Worm (Caenorhabditis elegans) whole organism, L3 larva: ENCODE results near the gene T06D4.6.

ENCODE experiments used
- R02D3.7 ChIP-seq: fragments of 150-350 bp; optimal IDR thresholded peaks from 2 replicates; lab custom pipeline; 2014; ENCODE audit warnings: missing biosample characterization, missing genetic modification characterization
- egl-27 ChIP-seq: sonication (generic microtip); optimal IDR thresholded peaks from 4 replicates; lab custom pipeline; 2017; ENCODE audit warnings: missing biosample characterization, missing genetic modification reagents, missing genetic modification characterization
- egl-5 ChIP-seq: fragments of 150-350 bp; optimal IDR thresholded peaks from 2 replicates; lab custom pipeline; 2017; ENCODE audit warnings: missing biosample characterization, missing genetic modification reagents, missing genetic modification characterization, inconsistent platforms
- elt-2 ChIP-seq: sonication (generic microtip); optimal IDR thresholded peaks from 2 replicates; lab custom pipeline; 2016; ENCODE audit warnings: missing genetic modification reagents, mild to moderate bottlenecking, missing genetic modification characterization, missing compliant biosample characterization
- fkh-10 ChIP-seq: sonication (generic microtip); optimal IDR thresholded peaks from 2 replicates; lab custom pipeline; 2017; ENCODE audit warnings: missing biosample characterization, missing genetic modification reagents, missing genetic modification characterization
- lin-15B ChIP-seq: fragments of 150-350 bp; optimal IDR thresholded peaks from 2 replicates; lab custom pipeline; 2014; ENCODE audit warnings: missing biosample characterization, missing genetic modification characterization
- nfya-1 ChIP-seq: sonication (generic microtip); optimal IDR thresholded peaks from 2 replicates; lab custom pipeline; 2017; ENCODE audit warnings: missing genetic modification characterization, mild to moderate bottlenecking, missing compliant biosample characterization, antibody characterized with exemption, moderate library complexity; ENCODE audit not compliant: insufficient read depth
- nhr-237 ChIP-seq: fragments of 150-350 bp; optimal IDR thresholded peaks from 2 replicates; lab custom pipeline; 2014; ENCODE audit warnings: missing biosample characterization, missing genetic modification characterization
- nhr-76 ChIP-seq: fragments of 150-350 bp; sonication (generic microtip); optimal IDR thresholded peaks from 5 replicates; lab custom pipeline; 2014; ENCODE audit warnings: missing biosample characterization, missing genetic modification characterization
- pqm-1 ChIP-seq: fragments of 150-350 bp; optimal IDR thresholded peaks from 2 replicates; lab custom pipeline; 2017; ENCODE audit warnings: missing biosample characterization, missing genetic modification characterization, inconsistent platforms
- unc-39 ChIP-seq: sonication (generic microtip); optimal IDR thresholded peaks from 4 replicates; lab custom pipeline; 2017; ENCODE audit warnings: missing biosample characterization, missing genetic modification characterization

DNA sequence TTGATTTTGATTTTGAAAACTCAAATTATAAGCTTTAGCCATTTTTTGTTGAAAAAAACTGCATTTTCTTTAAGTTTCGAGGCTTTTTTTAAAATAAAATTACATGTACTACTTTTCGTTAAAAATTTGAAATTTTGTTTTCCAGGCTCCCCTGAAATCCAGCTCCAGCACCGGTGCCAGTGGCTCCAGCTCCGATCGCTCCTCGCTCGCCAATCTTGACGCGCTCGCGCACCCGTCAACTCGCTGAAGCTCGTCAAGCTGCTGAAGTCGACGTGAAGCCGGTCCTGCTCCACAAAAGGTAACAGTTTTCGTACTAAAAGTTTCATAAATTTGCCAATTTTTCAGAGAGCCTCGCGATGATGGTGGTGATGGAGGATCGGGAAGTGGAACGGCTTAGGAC, 46.6 kb downstream of the T06D4.6 start:
- TF ChIP-seq egl-5 (tag; lab: Kevin White, UChicago) (no peak), nhr-76 (tag; lab: Kevin White, UChicago) (no peak), R02D3.7 (tag; lab: Kevin White, UChicago) (no peak), egl-27 (no peak), fkh-10 (no peak), pqm-1 (tag; lab: Kevin White, UChicago) (no peak), nhr-237 (tag; lab: Kevin White, UChicago) (no peak), unc-39 (tag; lab: Kevin White, UChicago) (no peak), elt-2 (tag; lab: Kevin White, UChicago) (no peak), nfya-1 (tag; lab: Kevin White, UChicago) (no peak), lin-15B (tag; lab: Kevin White, UChicago) (no peak)
